Worm (Caenorhabditis elegans) whole organism, late embryonic: ENCODE data around the gene col-84.

ENCODE experiments used
- ama-1 ChIP-seq: fragments of 150-350 bp; optimal IDR thresholded peaks from 2 replicates; lab custom pipeline; 2014
- ceh-9 ChIP-seq: sonication (generic microtip); optimal IDR thresholded peaks from 2 replicates; lab custom pipeline; 2016; ENCODE audit warnings: mild to moderate bottlenecking, missing genetic modification characterization, inconsistent platforms, missing compliant biosample characterization
- ets-4 ChIP-seq: sonication (generic microtip); optimal IDR thresholded peaks from 2 replicates; lab custom pipeline; 2016; ENCODE audit warnings: missing genetic modification characterization, missing compliant biosample characterization
- fax-1 ChIP-seq: sonication (generic microtip); optimal IDR thresholded peaks from 2 replicates; lab custom pipeline; 2016; ENCODE audit warnings: missing genotype, missing genetic modification characterization, missing compliant biosample characterization
- fkh-6 ChIP-seq: sonication (generic microtip); optimal IDR thresholded peaks from 2 replicates; lab custom pipeline; 2016; ENCODE audit warnings: missing genetic modification characterization, missing compliant biosample characterization
- lin-11 ChIP-seq: fragments of 200-800 bp; sonication (Bioruptor generic); optimal IDR thresholded peaks from 2 replicates; lab custom pipeline; 2018; ENCODE audit warnings: mild to moderate bottlenecking, missing genetic modification characterization, missing compliant biosample characterization
- nhr-232 ChIP-seq: sonication (generic microtip); optimal IDR thresholded peaks from 2 replicates; lab custom pipeline; 2016; ENCODE audit warnings: missing genetic modification characterization, missing compliant biosample characterization
- odd-2 ChIP-seq: sonication (generic microtip); optimal IDR thresholded peaks from 2 replicates; lab custom pipeline; 2017; ENCODE audit warnings: antibody characterized with exemption, mild to moderate bottlenecking, missing genetic modification characterization, missing compliant biosample characterization
- pat-9 ChIP-seq: fragments of 200-800 bp; sonication (Bioruptor generic); optimal IDR thresholded peaks from 2 replicates; lab custom pipeline; 2018; ENCODE audit warnings: mild to moderate bottlenecking, missing genetic modification characterization, moderate library complexity, missing compliant biosample characterization
- pha-4 ChIP-seq: fragments of 150-350 bp; optimal IDR thresholded peaks from 2 replicates; lab custom pipeline; 2018; ENCODE audit warnings: missing biosample characterization, missing genetic modification reagents, missing genetic modification characterization
- sdc-2 ChIP-seq: sonication (generic microtip); optimal IDR thresholded peaks from 2 replicates; lab custom pipeline; 2016; ENCODE audit warnings: missing genotype, missing genetic modification characterization, missing compliant biosample characterization
- unc-42 ChIP-seq: sonication (generic microtip); optimal IDR thresholded peaks from 2 replicates; lab custom pipeline; 2016; ENCODE audit warnings: missing genotype, missing genetic modification characterization, missing compliant biosample characterization

DNA sequence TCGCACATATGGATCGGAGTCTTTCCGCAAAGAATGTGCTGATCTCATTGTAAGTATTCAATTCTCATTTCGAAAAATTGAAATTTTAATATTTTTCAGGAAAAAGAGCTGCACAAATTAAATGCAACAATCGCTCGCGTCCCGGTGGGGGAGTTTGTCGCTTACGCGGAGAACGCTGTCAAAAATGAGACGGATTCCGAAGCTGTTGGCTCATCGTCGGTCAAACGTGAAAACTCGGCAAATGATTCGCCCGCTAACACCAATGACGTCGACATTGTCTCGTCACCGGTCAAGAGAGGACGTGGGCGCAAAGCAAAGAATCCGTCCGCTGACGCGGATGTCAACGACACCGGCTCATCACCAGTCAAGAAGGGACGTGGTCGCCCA is 48.2 kb downstream of the col-84 start:
- TF ChIP-seq unc-42 (tag; lab: Kevin White, UChicago): no peak
- TF ChIP-seq fax-1: no peak
- TF ChIP-seq nhr-232: no peak
- no peak for TF ChIP-seq odd-2
- TF ChIP-seq ceh-9 (tag; lab: Kevin White, UChicago): no peak
- TF ChIP-seq ama-1: no peak
- no peak for TF ChIP-seq lin-11
- no peak for TF ChIP-seq pat-9 (tag; lab: Kevin White, UChicago)
- TF ChIP-seq ets-4: no peak
- no peak for TF ChIP-seq pha-4 (tag; lab: Kevin White, UChicago)
- TF ChIP-seq sdc-2 (tag; lab: Kevin White, UChicago): no peak
- no peak for TF ChIP-seq fkh-6 (tag; lab: Kevin White, UChicago)
